Fruit fly (Drosophila melanogaster): Measurements from ENCODE around the gene lost.

lost gene

dm6 chr3R:4399810-4400496 is 2.9 kb upstream of the lost start (continued):
- no peak for TF ChIP-seq CG17385 (GFP tag; optimal IDR thresholded peaks at IDR 0.05)
- no peak for TF ChIP-seq CG15696 (tag; optimal IDR thresholded peaks at IDR 0.05)
- no peak for TF ChIP-seq bigmax (GFP tag; optimal IDR thresholded peaks at IDR 0.05)
- TF ChIP-seq p53 (GFP tag; optimal IDR thresholded peaks at IDR 0.05), result no peak
- no peak for TF ChIP-seq B-H1 (GFP tag; IDR thresholded peaks at IDR 0.05)
- peak; percentile 49 for TF ChIP-seq CG18262 (tag; optimal IDR thresholded peaks at IDR 0.05)
- TF ChIP-seq Fer1 (GFP tag; optimal IDR thresholded peaks at IDR 0.05), result no peak
- no peak for TF ChIP-seq Tbp (GFP tag; optimal IDR thresholded peaks at IDR 0.05)
- TF ChIP-seq CG7786 (GFP tag; optimal IDR thresholded peaks at IDR 0.05), result no peak
- no peak for TF ChIP-seq CG12942 (GFP tag; optimal IDR thresholded peaks at IDR 0.05)
- no peak for TF ChIP-seq CG6854 (GFP tag; optimal IDR thresholded peaks at IDR 0.05)
- TF ChIP-seq CG17328 (GFP tag; IDR thresholded peaks at IDR 0.05), result no peak
- TF ChIP-seq CG7556 (GFP tag; optimal IDR thresholded peaks at IDR 0.05), result no peak
- no peak for TF ChIP-seq CG16779 (GFP tag; IDR thresholded peaks at IDR 0.05)
- TF ChIP-seq mld (GFP tag; IDR thresholded peaks at IDR 0.05; ENCODE audit: partially characterized antibody), result no peak
- no peak for TF ChIP-seq danr (GFP tag; IDR thresholded peaks at IDR 0.05)
- TF ChIP-seq CG32767 (GFP tag; IDR thresholded peaks at IDR 0.05), result no peak
- no peak for TF ChIP-seq Ravus (GFP tag; IDR thresholded peaks at IDR 0.05)
- TF ChIP-seq CG30403 (GFP tag; optimal IDR thresholded peaks at IDR 0.05), result peak; percentile 44
- TF ChIP-seq crc (GFP tag; optimal IDR thresholded peaks at IDR 0.05), result no peak
- TF ChIP-seq CG10321 (GFP tag; IDR thresholded peaks at IDR 0.05), result no peak
- TF ChIP-seq kay (GFP tag; optimal IDR thresholded peaks at IDR 0.05), result no peak
- TF ChIP-seq Vsx1 (GFP tag; optimal IDR thresholded peaks at IDR 0.05), result no peak
- no peak for TF ChIP-seq Hmx (GFP tag; optimal IDR thresholded peaks at IDR 0.05)
- TF ChIP-seq Doc2 (GFP tag; IDR thresholded peaks at IDR 0.05), result no peak
- no peak for TF ChIP-seq CG4730 (GFP tag; IDR thresholded peaks at IDR 0.05)
- TF ChIP-seq CG18599 (GFP tag; optimal IDR thresholded peaks at IDR 0.05), result no peak
- TF ChIP-seq CG11723 (GFP tag; optimal IDR thresholded peaks at IDR 0.05), result peak; percentile 85
- TF ChIP-seq scrt (GFP tag; optimal IDR thresholded peaks at IDR 0.05), result no peak
- no peak for TF ChIP-seq CG3726 (GFP tag; IDR thresholded peaks at IDR 0.05)
- no peak for TF ChIP-seq ab (GFP tag; optimal IDR thresholded peaks at IDR 0.05)
- no peak for TF ChIP-seq Bdp1 (GFP tag; optimal IDR thresholded peaks at IDR 0.05)
- peak; percentile 39 for TF ChIP-seq Hr3 (GFP tag; optimal IDR thresholded peaks at IDR 0.05)
- TF ChIP-seq Myb (GFP tag; optimal IDR thresholded peaks at IDR 0.05), result no peak
- no peak for TF ChIP-seq Side (GFP tag; optimal IDR thresholded peaks at IDR 0.05)
- TF ChIP-seq Asciz (GFP tag; optimal IDR thresholded peaks at IDR 0.05), result no peak
- peak; percentile 29 for TF ChIP-seq Sox100B (GFP tag; optimal IDR thresholded peaks at IDR 0.05)
- peak; percentile 9 for TF ChIP-seq CG13424 (tag; optimal IDR thresholded peaks at IDR 0.05)
- TF ChIP-seq Hr39 (optimal IDR thresholded peaks at IDR 0.05), result no peak
- TF ChIP-seq hb (GFP tag; IDR thresholded peaks at IDR 0.05; ENCODE audit: partially characterized antibody), result no peak
- TF ChIP-seq abd-A (tag; optimal IDR thresholded peaks at IDR 0.05), result no peak
- no peak for TF ChIP-seq HmgZ (tag; optimal IDR thresholded peaks at IDR 0.05)
- no peak for TF ChIP-seq CG6654 (GFP tag; optimal IDR thresholded peaks at IDR 0.05)
- TF ChIP-seq ERR (GFP tag; optimal IDR thresholded peaks at IDR 0.05), result no peak
- peak; percentile 10; the same call in 1 of the 3 replicates for TF ChIP-seq CG34224 (GFP tag; IDR thresholded peaks at IDR 0.05; ENCODE audit: partially characterized antibody)
- TF ChIP-seq Chrac-16 (GFP tag; optimal IDR thresholded peaks at IDR 0.05), result no peak
- peak in 2 of 3 experiments; percentile 41 to 91 for TF ChIP-seq lola (GFP tag; optimal IDR thresholded peaks at IDR 0.05)
- no peak for TF ChIP-seq caup (GFP tag; optimal IDR thresholded peaks at IDR 0.05; ENCODE audit: severe bottlenecking)
- no peak for TF ChIP-seq ac (GFP tag; optimal IDR thresholded peaks at IDR 0.05)
- no peak for TF ChIP-seq CG11085 (GFP tag; IDR thresholded peaks at IDR 0.05)
- no peak for TF ChIP-seq hth (optimal IDR thresholded peaks at IDR 0.05)

Data from whole organism, embryonic.